Fruit fly (Drosophila melanogaster): Measurements from ENCODE around the gene CG11983.

Gene CG11983

dm6 chr3R:8984602-8985074 is 23.5 kb upstream of the CG11983 start, which contains the start of gene CG11970 (continued):
- TF ChIP-seq abd-A (tag; optimal IDR thresholded peaks at IDR 0.05) (no peak), CG30020 (tag; optimal IDR thresholded peaks at IDR 0.05) (peak; percentile 52), hth (optimal IDR thresholded peaks at IDR 0.05) (no peak), CG10979 (tag; optimal IDR thresholded peaks at IDR 0.05) (no peak), sens-2 (GFP tag; IDR thresholded peaks at IDR 0.05) (no peak), CG12659 (GFP tag; optimal IDR thresholded peaks at IDR 0.05) (peak; percentile 30), Hand (GFP tag; optimal IDR thresholded peaks at IDR 0.05) (no peak), C15 (GFP tag; IDR thresholded peaks at IDR 0.05) (no peak), CG9876 (GFP tag; optimal IDR thresholded peaks at IDR 0.05) (no peak), CTCF (GFP tag; optimal IDR thresholded peaks at IDR 0.05) (peak; percentile 3), CG14441 (GFP tag; IDR thresholded peaks at IDR 0.05) (peak; percentile 41; the same call in 1 of the 2 replicates), lov (optimal IDR thresholded peaks at IDR 0.05) (no peak), lov (GFP tag; IDR thresholded peaks at IDR 0.05) (no peak), dmrt99B (tag; optimal IDR thresholded peaks at IDR 0.05) (no peak), CG7839 (tag; optimal IDR thresholded peaks at IDR 0.05) (no peak), GATAe (GFP tag; conservative IDR thresholded peaks at IDR 0.05) (no peak), stwl (tag; optimal IDR thresholded peaks at IDR 0.05) (peak; percentile 27), Mes4 (GFP tag; optimal IDR thresholded peaks at IDR 0.05) (no peak), CG18619 (GFP tag; optimal IDR thresholded peaks at IDR 0.05) (peak; percentile 22), Nf-YA (GFP tag; IDR thresholded peaks at IDR 0.05) (no peak), B-H2 (GFP tag; optimal IDR thresholded peaks at IDR 0.05) (no peak), gem (tag; optimal IDR thresholded peaks at IDR 0.05) (no peak), CG8388 (GFP tag; optimal IDR thresholded peaks at IDR 0.05) (peak; percentile 8), ash1 (GFP tag; optimal IDR thresholded peaks at IDR 0.05) (no peak), CG9817 (tag; optimal IDR thresholded peaks at IDR 0.05) (peak; percentile 49), HmgD (GFP tag; optimal IDR thresholded peaks at IDR 0.05) (no peak), otp (GFP tag; IDR thresholded peaks at IDR 0.05) (no peak), Opbp (GFP tag; IDR thresholded peaks at IDR 0.05; ENCODE audit: partially characterized antibody) (peak; percentile 10; the same call in 1 of the 3 replicates), HmgZ (tag; optimal IDR thresholded peaks at IDR 0.05) (no peak), CG43689 (GFP tag; IDR thresholded peaks at IDR 0.05) (no peak), Lhr (GFP tag; optimal IDR thresholded peaks at IDR 0.05) (peak; percentile 11), HLHmδ (GFP tag; optimal IDR thresholded peaks at IDR 0.05) (no peak), gsb (GFP tag; IDR thresholded peaks at IDR 0.05) (no peak), CG17328 (GFP tag; IDR thresholded peaks at IDR 0.05) (no peak), btn (GFP tag; optimal IDR thresholded peaks at IDR 0.05) (no peak), CG12769 (tag; optimal IDR thresholded peaks at IDR 0.05) (no peak), ara (GFP tag; IDR thresholded peaks at IDR 0.05) (0 out of 2 replicates have a peak, but pooled peaks have one; percentile 39), CG6254 (GFP tag; optimal IDR thresholded peaks at IDR 0.05) (no peak), CG10959 (GFP tag; IDR thresholded peaks at IDR 0.05) (no peak), Myb (GFP tag; optimal IDR thresholded peaks at IDR 0.05) (peak; percentile 64), knrl (GFP tag; IDR thresholded peaks at IDR 0.05; ENCODE audit: partially characterized antibody) (peak; percentile 74), zfh2 (GFP tag; optimal IDR thresholded peaks at IDR 0.05) (peak; percentile 65), zf30C (GFP tag; optimal IDR thresholded peaks at IDR 0.05) (no peak), sna (GFP tag; IDR thresholded peaks at IDR 0.05; ENCODE audit: partially characterized antibody) (no peak), Dip2 (GFP tag; IDR thresholded peaks at IDR 0.05) (no peak), CG1647 (GFP tag; optimal IDR thresholded peaks at IDR 0.05) (no peak), CG6175 (GFP tag; IDR thresholded peaks at IDR 0.05) (no peak), sisA (GFP tag; IDR thresholded peaks at IDR 0.05) (peak; percentile 55), fu2 (GFP tag; optimal IDR thresholded peaks at IDR 0.05) (peak; percentile 32), hkb (optimal IDR thresholded peaks at IDR 0.05) (no peak), hkb (GFP tag; IDR thresholded peaks at IDR 0.05) (no peak), nerfin-1 (tag; optimal IDR thresholded peaks at IDR 0.05) (peak; percentile 8), lbe (GFP tag; optimal IDR thresholded peaks at IDR 0.05) (no peak)

All from whole organism, embryonic.